Worm (Caenorhabditis elegans): ENCODE data around the gene B0545.4.

- TF ChIP-seq jun-1 (tag; optimal IDR thresholded peaks at IDR 0.05) = no peak
- TF ChIP-seq nhr-77 (tag; optimal IDR thresholded peaks at IDR 0.05) = no peak
- TF ChIP-seq dve-1 (tag; optimal IDR thresholded peaks at IDR 0.05; ENCODE audit: insufficient read depth) = no peak
- no peak for TF ChIP-seq unc-62 (GFP tag; optimal IDR thresholded peaks at IDR 0.05 in 1 of 2)
- no peak for TF ChIP-seq unc-62 (tag; optimal IDR thresholded peaks at IDR 0.05)
- TF ChIP-seq unc-39 (tag; optimal IDR thresholded peaks at IDR 0.05) = no peak
- TF ChIP-seq ztf-11 (tag; optimal IDR thresholded peaks at IDR 0.05) = no peak
- no peak for TF ChIP-seq ZK546.5 (tag; optimal IDR thresholded peaks at IDR 0.05)
- TF ChIP-seq fkh-10 (GFP tag; optimal IDR thresholded peaks at IDR 0.05) = no peak
- no peak for TF ChIP-seq php-3 (GFP tag; IDR thresholded peaks at IDR 0.05)
These were observed 26.9 kb downstream of the B0545.4 start for ce11 chrIV:82309-82708.
